Fruit fly (Drosophila melanogaster) whole organism, embryonic: ENCODE data around the gene WRNexo.
A peak's percentile ranks its signal among the peaks of the same experiment; 100 is the strongest.

Experiments used
- Ada2b ChIP-seq: fragments of 200-800 bp; sonication (Bioruptor generic); IDR thresholded peaks from 2 replicates; pipeline ENCODE4 v1.3.6; 2022; ENCODE audit warnings: missing biosample characterization, missing genetic modification characterization
- Bdp1 ChIP-seq: fragments of 200-800 bp; sonication (Bioruptor generic); optimal IDR thresholded peaks from 3 replicates; lab custom pipeline; 2016; ENCODE audit warnings: missing biosample characterization, missing genetic modification characterization
- CG10565 ChIP-seq: fragments of 200-800 bp; sonication (Bioruptor generic); optimal IDR thresholded peaks from 3 replicates; lab custom pipeline; 2016; ENCODE audit warnings: missing biosample characterization, mild to moderate bottlenecking, missing genetic modification characterization
- CG12769 ChIP-seq: fragments of 200-800 bp; sonication (Bioruptor generic); optimal IDR thresholded peaks from 2 replicates; lab custom pipeline; 2019; ENCODE audit warnings: missing biosample characterization, mild to moderate bottlenecking, missing genetic modification characterization, moderate library complexity
- CG13123 ChIP-seq: fragments of 200-800 bp; sonication (Bioruptor generic); optimal IDR thresholded peaks from 2 replicates; lab custom pipeline; 2016; ENCODE audit warnings: missing biosample characterization, missing genetic modification characterization
- CG14441 ChIP-seq: fragments of 200-800 bp; sonication (Bioruptor generic); IDR thresholded peaks from 2 replicates; pipeline ENCODE4 v1.3.6; 2022; ENCODE audit warnings: missing biosample characterization, missing genetic modification characterization
- CG1792 ChIP-seq: fragments of 200-800 bp; sonication (Bioruptor generic); optimal IDR thresholded peaks from 2 replicates; lab custom pipeline; 2016; ENCODE audit warnings: missing biosample characterization, missing genetic modification characterization
- CG18011 ChIP-seq: fragments of 200-800 bp; sonication (Bioruptor generic); optimal IDR thresholded peaks from 2 replicates; lab custom pipeline; 2017; ENCODE audit warnings: missing biosample characterization, missing genetic modification characterization, mild to moderate bottlenecking, moderate library complexity, missing genotype
- CG2889 ChIP-seq: fragments of 200-800 bp; sonication (Bioruptor generic); IDR thresholded peaks from 3 replicates; pipeline ENCODE4 v1.3.6; 2022; ENCODE audit warnings: missing biosample characterization, missing genetic modification characterization
- CG34376 ChIP-seq: fragments of 200-800 bp; sonication (Bioruptor generic); optimal IDR thresholded peaks from 2 replicates; lab custom pipeline; 2018; ENCODE audit warnings: missing biosample characterization, mild to moderate bottlenecking, missing genetic modification characterization
- CG42726 ChIP-seq: fragments of 200-800 bp; sonication (Bioruptor generic); IDR thresholded peaks from 2 replicates; pipeline ENCODE4 v1.3.6; 2022; ENCODE audit warnings: missing biosample characterization, missing genetic modification characterization; ENCODE audit not compliant: partially characterized antibody
- CG4707 ChIP-seq: fragments of 200-800 bp; sonication (Bioruptor generic); optimal IDR thresholded peaks from 2 replicates; lab custom pipeline; 2018; ENCODE audit warnings: missing biosample characterization, mild to moderate bottlenecking, missing genetic modification characterization, moderate library complexity
- CG4854 ChIP-seq: fragments of 200-800 bp; sonication (Bioruptor generic); optimal IDR thresholded peaks from 2 replicates; lab custom pipeline; 2016; ENCODE audit warnings: missing biosample characterization, missing genetic modification characterization, inconsistent platforms
- CG5245 ChIP-seq: fragments of 200-800 bp; sonication (Bioruptor generic); optimal IDR thresholded peaks from 3 replicates; lab custom pipeline; 2016; ENCODE audit warnings: missing biosample characterization, missing genetic modification characterization
- CG6689 ChIP-seq: fragments of 200-800 bp; sonication (Bioruptor generic); IDR thresholded peaks from 2 replicates; pipeline ENCODE4 v1.3.6; 2022; ENCODE audit warnings: missing biosample characterization, missing genetic modification characterization
- CG7963 ChIP-seq: fragments of 200-800 bp; sonication (Bioruptor generic); IDR thresholded peaks from 3 replicates; pipeline ENCODE4 v1.3.6; 2022; ENCODE audit warnings: missing biosample characterization, missing genetic modification characterization; ENCODE audit not compliant: partially characterized antibody
- CG9609 ChIP-seq: fragments of 200-800 bp; sonication (Bioruptor generic); optimal IDR thresholded peaks from 3 replicates; lab custom pipeline; 2016; ENCODE audit warnings: missing biosample characterization, missing genetic modification characterization
- CHES-1-like ChIP-seq: fragments of 200-800 bp; sonication (Bioruptor generic); optimal IDR thresholded peaks from 2 replicates; lab custom pipeline; 2016; ENCODE audit warnings: missing biosample characterization, missing genetic modification characterization
- CoRest ChIP-seq: fragments of 200-800 bp; sonication (Bioruptor generic); optimal IDR thresholded peaks from 3 replicates; lab custom pipeline; 2018; ENCODE audit warnings: missing biosample characterization, mild to moderate bottlenecking, missing genetic modification characterization, moderate library complexity
- Ets65A ChIP-seq: fragments of 200-800 bp; sonication (Bioruptor generic); peaks from one replicate; lab custom pipeline; 2016; ENCODE audit warnings: missing biosample characterization, missing genetic modification characterization
- Fer1 ChIP-seq: fragments of 200-800 bp; sonication (Bioruptor generic); optimal IDR thresholded peaks from 2 replicates; lab custom pipeline; 2017; ENCODE audit warnings: missing biosample characterization, mild to moderate bottlenecking, missing genetic modification characterization
- Hmr ChIP-seq: fragments of 200-800 bp; sonication (Bioruptor generic); optimal IDR thresholded peaks from 3 replicates; lab custom pipeline; 2017; ENCODE audit warnings: mild to moderate bottlenecking, missing biosample characterization, missing genetic modification reagents, missing genetic modification characterization
- NC2β ChIP-seq: fragments of 200-800 bp; sonication (Bioruptor generic); optimal IDR thresholded peaks from 2 replicates; lab custom pipeline; 2016; ENCODE audit warnings: missing biosample characterization, missing genetic modification characterization
- Neu2 ChIP-seq: fragments of 200-800 bp; sonication (Bioruptor generic); optimal IDR thresholded peaks from 3 replicates; lab custom pipeline; 2016; ENCODE audit warnings: missing biosample characterization, missing genetic modification characterization, borderline replicate concordance
- Ssrp ChIP-seq: fragments of 200-800 bp; sonication (Bioruptor generic); optimal IDR thresholded peaks from 2 replicates; lab custom pipeline; 2018; ENCODE audit warnings: missing biosample characterization, mild to moderate bottlenecking, missing genetic modification characterization, moderate library complexity
- al ChIP-seq: fragments of 200-800 bp; sonication (Bioruptor generic); IDR thresholded peaks from 2 replicates; pipeline ENCODE4 v1.3.6; 2022; ENCODE audit warnings: missing biosample characterization, missing genetic modification characterization
- chinmo ChIP-seq: fragments of 200-800 bp; sonication (Bioruptor generic); IDR thresholded peaks from 4 replicates; pipeline ENCODE4 v1.3.6; 2022; ENCODE audit warnings: missing biosample characterization, missing genetic modification characterization; ENCODE audit not compliant: partially characterized antibody
- crc ChIP-seq: fragments of 200-800 bp; sonication (Bioruptor generic); optimal IDR thresholded peaks from 2 replicates; lab custom pipeline; 2016; ENCODE audit warnings: missing biosample characterization, missing genetic modification characterization
- crol ChIP-seq: fragments of 200-800 bp; sonication (Bioruptor generic); IDR thresholded peaks from 2 replicates; pipeline ENCODE4 v1.3.6; 2022; ENCODE audit warnings: missing biosample characterization, missing genetic modification characterization
- dati ChIP-seq: fragments of 200-800 bp; sonication (Bioruptor generic); IDR thresholded peaks from 2 replicates; pipeline ENCODE4 v1.3.6; 2022; ENCODE audit warnings: missing biosample characterization, missing genetic modification characterization
- dpn ChIP-seq, 2 experiments: fragments of 200-800 bp; sonication (Bioruptor generic); optimal IDR thresholded peaks; 3 replicates each; lab custom pipeline; 2016; ENCODE audit warnings: missing biosample characterization in 2 of 2, missing genetic modification characterization in 2 of 2
- ems ChIP-seq: fragments of 200-800 bp; sonication (Bioruptor generic); optimal IDR thresholded peaks from 3 replicates; lab custom pipeline; 2016; ENCODE audit warnings: missing biosample characterization, missing genetic modification characterization
- fd64A ChIP-seq: fragments of 200-800 bp; sonication (Bioruptor generic); optimal IDR thresholded peaks from 3 replicates; lab custom pipeline; 2018; ENCODE audit warnings: missing biosample characterization, mild to moderate bottlenecking, missing genetic modification characterization
- grau ChIP-seq: fragments of 200-800 bp; optimal IDR thresholded peaks from 3 replicates; lab custom pipeline; 2019; ENCODE audit warnings: missing biosample characterization, mild to moderate bottlenecking, missing genetic modification characterization, moderate library complexity
- gsb ChIP-seq: fragments of 200-800 bp; sonication (Bioruptor generic); IDR thresholded peaks from 2 replicates; pipeline ENCODE4 v1.3.6; 2022; ENCODE audit warnings: missing biosample characterization, missing genetic modification characterization
- jigr1 ChIP-seq: fragments of 200-800 bp; sonication (Bioruptor generic); IDR thresholded peaks from 3 replicates; pipeline ENCODE4 v1.3.6; 2022; ENCODE audit warnings: missing biosample characterization, missing genetic modification characterization
- knrl ChIP-seq: fragments of 200-800 bp; sonication (Bioruptor generic); IDR thresholded peaks from 3 replicates; pipeline ENCODE4 v1.3.6; 2022; ENCODE audit warnings: missing biosample characterization, missing genetic modification characterization; ENCODE audit not compliant: partially characterized antibody
- lilli ChIP-seq: fragments of 200-800 bp; sonication (Bioruptor generic); optimal IDR thresholded peaks from 3 replicates; lab custom pipeline; 2016; ENCODE audit warnings: missing biosample characterization, missing genetic modification characterization
- odd ChIP-seq: fragments of 200-800 bp; sonication (Bioruptor generic); optimal IDR thresholded peaks from 2 replicates; lab custom pipeline; 2017; ENCODE audit warnings: missing biosample characterization, mild to moderate bottlenecking, missing genetic modification characterization
- onecut ChIP-seq: fragments of 200-800 bp; sonication (Bioruptor generic); IDR thresholded peaks from 2 replicates; pipeline ENCODE4 v1.3.6; 2022; ENCODE audit warnings: missing biosample characterization, missing genetic modification characterization
- pfk ChIP-seq: fragments of 200-800 bp; sonication (Bioruptor generic); optimal IDR thresholded peaks from 2 replicates; lab custom pipeline; 2018; ENCODE audit warnings: missing biosample characterization, mild to moderate bottlenecking, missing genetic modification characterization, moderate library complexity
- pho ChIP-seq: fragments of 200-800 bp; sonication (Bioruptor generic); optimal IDR thresholded peaks from 2 replicates; lab custom pipeline; 2016; ENCODE audit warnings: missing biosample characterization, missing genetic modification characterization
- pros ChIP-seq: fragments of 200-800 bp; sonication (Bioruptor generic); optimal IDR thresholded peaks from 3 replicates; lab custom pipeline; 2019; ENCODE audit warnings: missing biosample characterization, mild to moderate bottlenecking, missing genetic modification characterization, moderate library complexity
- pzg ChIP-seq: fragments of 200-800 bp; sonication (Bioruptor generic); optimal IDR thresholded peaks from 3 replicates; lab custom pipeline; 2018; ENCODE audit warnings: missing biosample characterization, mild to moderate bottlenecking, missing genetic modification characterization, moderate library complexity
- slbo ChIP-seq: fragments of 200-800 bp; sonication (Bioruptor generic); IDR thresholded peaks from 2 replicates; pipeline ENCODE4 v1.3.6; 2022; ENCODE audit warnings: missing biosample characterization, missing genetic modification characterization
- so ChIP-seq: fragments of 200-800 bp; sonication (Bioruptor generic); IDR thresholded peaks from 3 replicates; pipeline ENCODE4 v1.3.6; 2022; ENCODE audit warnings: missing biosample characterization, missing genetic modification characterization
- sug ChIP-seq: fragments of 200-800 bp; optimal IDR thresholded peaks from 2 replicates; lab custom pipeline; 2019; ENCODE audit warnings: missing biosample characterization, mild to moderate bottlenecking, missing genetic modification characterization, moderate library complexity
- zf30C ChIP-seq: fragments of 200-800 bp; sonication (Bioruptor generic); optimal IDR thresholded peaks from 3 replicates; lab custom pipeline; 2018; ENCODE audit warnings: missing biosample characterization, mild to moderate bottlenecking, missing genetic modification characterization

WRNexo gene

dm6 chr3R:18412279-18413214 lies 46.6 kb upstream of the WRNexo start, which contains the start of gene CG31122 (continued):
- peak; percentile 28 for TF ChIP-seq CG13123
- TF ChIP-seq CG34376, result peak; percentile 55
- TF ChIP-seq Hmr (GFP tag; lab: Kevin White, UChicago), result peak; percentile 3
- TF ChIP-seq dpn (GFP tag; optimal IDR thresholded peaks at IDR 0.05; lab: Kevin White, UChicago), result peak; percentile 49 to 62
- no peak for TF ChIP-seq zf30C
- no peak for TF ChIP-seq pfk
- peak; percentile 56 for TF ChIP-seq CoRest (tag; lab: Kevin White, UChicago)
- peak; percentile 50; the same call in 1 of the 2 replicates for TF ChIP-seq al (GFP tag; lab: Robert Waterston, UW)
- TF ChIP-seq dati (GFP tag; lab: Robert Waterston, UW), result no peak
- TF ChIP-seq knrl (GFP tag; lab: Robert Waterston, UW), result peak; percentile 96
- peak; percentile 34 for TF ChIP-seq Fer1
- TF ChIP-seq odd (GFP tag; lab: Kevin White, UChicago), result no peak
- 0 out of 3 replicates have a peak, but pooled peaks have one; percentile 5 for TF ChIP-seq CG2889 (GFP tag; lab: Robert Waterston, UW)
- TF ChIP-seq Ets65A (GFP tag; lab: Kevin White, UChicago), result peak; percentile 86
- TF ChIP-seq CG18011 (GFP tag; lab: Kevin White, UChicago), result peak; percentile 12
- peak; percentile 88 for TF ChIP-seq CG7963
- TF ChIP-seq ems (GFP tag; lab: Kevin White, UChicago), result peak; percentile 66
- TF ChIP-seq crol, result peak; percentile 55
- TF ChIP-seq crc (GFP tag; lab: Kevin White, UChicago), result peak; percentile 14
- peak; percentile 91 for TF ChIP-seq Neu2 (GFP tag; lab: Kevin White, UChicago)
- peak; percentile 77 for TF ChIP-seq onecut (GFP tag; lab: Robert Waterston, UW)
- peak; percentile 20 for TF ChIP-seq Bdp1 (GFP tag; lab: Kevin White, UChicago)
- TF ChIP-seq CG1792 (GFP tag; lab: Kevin White, UChicago), result peak; percentile 47
- TF ChIP-seq gsb (GFP tag; lab: Robert Waterston, UW), result no peak
- peak; percentile 97 for TF ChIP-seq chinmo (GFP tag; lab: Robert Waterston, UW)
- TF ChIP-seq CG6689 (GFP tag; lab: Robert Waterston, UW), result 0 out of 2 replicates have a peak, but pooled peaks have one; percentile 32
- peak; percentile 66 for TF ChIP-seq NC2β
- TF ChIP-seq jigr1 (GFP tag; lab: Robert Waterston, UW), result no peak
- TF ChIP-seq CG9609 (GFP tag; lab: Kevin White, UChicago), result peak; percentile 45
- TF ChIP-seq Ssrp (tag; lab: Kevin White, UChicago), result no peak
- peak; percentile 62 for TF ChIP-seq pho
- no peak for TF ChIP-seq CG4707 (GFP tag; lab: Kevin White, UChicago)
- no peak for TF ChIP-seq grau
- TF ChIP-seq pros, result no peak
- peak; percentile 49 for TF ChIP-seq CHES-1-like (GFP tag; lab: Kevin White, UChicago)
- TF ChIP-seq Ada2b (GFP tag; lab: Robert Waterston, UW), result peak; percentile 24; the same call in 1 of the 2 replicates
- TF ChIP-seq slbo (GFP tag; lab: Robert Waterston, UW), result peak; percentile 75; the same call in 1 of the 2 replicates
- TF ChIP-seq sug, result peak; percentile 79
- peak; percentile 44; the same call in 1 of the 2 replicates for TF ChIP-seq CG14441 (GFP tag; lab: Robert Waterston, UW)
- TF ChIP-seq CG42726 (GFP tag; lab: Robert Waterston, UW), result peak; percentile 72
- peak; percentile 36 for TF ChIP-seq CG12769 (tag; lab: Kevin White, UChicago)
- no peak for TF ChIP-seq CG10565 (GFP tag; lab: Kevin White, UChicago)
- peak; percentile 2 for TF ChIP-seq CG5245 (GFP tag; lab: Kevin White, UChicago)
- peak; percentile 33 for TF ChIP-seq fd64A (GFP tag; lab: Kevin White, UChicago)
- peak; percentile 27; the same call in 1 of the 3 replicates for TF ChIP-seq so (GFP tag; lab: Robert Waterston, UW)
- peak; percentile 67 for TF ChIP-seq lilli
- peak; percentile 87 for TF ChIP-seq pzg
- TF ChIP-seq CG4854 (GFP tag; lab: Kevin White, UChicago), result peak; percentile 32
